Worm (Caenorhabditis elegans) whole organism, mixed stage, embryonic: ENCODE measurements around the gene C03B1.13.

Source experiments
- M03D4.4 ChIP-seq: sonication (generic microtip); optimal IDR thresholded peaks from 2 replicates; lab custom pipeline; 2017; ENCODE audit warnings: mild to moderate bottlenecking, missing genetic modification characterization, missing compliant biosample characterization
- blmp-1 ChIP-seq: fragments of 150-350 bp; optimal IDR thresholded peaks from 2 replicates; lab custom pipeline; 2014; ENCODE audit warnings: missing biosample characterization, missing genetic modification characterization
- ceh-39 ChIP-seq: fragments of 150-350 bp; optimal IDR thresholded peaks from 2 replicates; lab custom pipeline; 2014; ENCODE audit warnings: missing biosample characterization, missing genetic modification characterization
- ceh-43 ChIP-seq: fragments of 200-800 bp; sonication (Bioruptor generic); optimal IDR thresholded peaks from 2 replicates; lab custom pipeline; 2018; ENCODE audit warnings: mild to moderate bottlenecking, missing genetic modification characterization, moderate library complexity, missing compliant biosample characterization
- ceh-83 ChIP-seq: fragments of 200-800 bp; sonication (Bioruptor generic); optimal IDR thresholded peaks from 2 replicates; lab custom pipeline; 2018; ENCODE audit warnings: mild to moderate bottlenecking, missing genetic modification characterization, missing compliant biosample characterization
- ces-1 ChIP-seq: fragments of 150-350 bp; optimal IDR thresholded peaks from 2 replicates; lab custom pipeline; 2014; ENCODE audit warnings: missing biosample characterization, missing genetic modification reagents, missing genetic modification characterization
- cnd-1 ChIP-seq: fragments of 200-800 bp; sonication (Bioruptor generic); optimal IDR thresholded peaks from 2 replicates; lab custom pipeline; 2018; ENCODE audit warnings: mild to moderate bottlenecking, missing genetic modification characterization, missing compliant biosample characterization
- drap-1 ChIP-seq: fragments of 200-800 bp; sonication (Bioruptor generic); optimal IDR thresholded peaks from 3 replicates; lab custom pipeline; 2018; ENCODE audit warnings: mild to moderate bottlenecking, missing genetic modification characterization, missing compliant biosample characterization
- elt-1 ChIP-seq: sonication (generic microtip); optimal IDR thresholded peaks from 2 replicates; lab custom pipeline; 2017; ENCODE audit warnings: missing genetic modification characterization, mild to moderate bottlenecking, missing compliant biosample characterization, antibody characterized with exemption, moderate library complexity, borderline replicate concordance; ENCODE audit not compliant: insufficient read depth
- elt-3 ChIP-seq: fragments of 150-350 bp; optimal IDR thresholded peaks from 2 replicates; lab custom pipeline; 2014; ENCODE audit warnings: missing biosample characterization, missing genetic modification characterization
- flh-1 ChIP-seq: fragments of 200-800 bp; sonication (Bioruptor generic); optimal IDR thresholded peaks from 2 replicates; lab custom pipeline; 2018; ENCODE audit warnings: mild to moderate bottlenecking, missing genetic modification characterization, moderate library complexity, missing compliant biosample characterization
- ham-2 ChIP-seq: fragments of 200-800 bp; sonication (Bioruptor generic); optimal IDR thresholded peaks from 2 replicates; lab custom pipeline; 2018; ENCODE audit warnings: mild to moderate bottlenecking, missing genetic modification characterization, missing compliant biosample characterization
- hlh-1 ChIP-seq: fragments of 150-350 bp; optimal IDR thresholded peaks from 2 replicates; lab custom pipeline; 2014; ENCODE audit warnings: missing biosample characterization, missing genetic modification reagents, missing genetic modification characterization
- lin-13 ChIP-seq: fragments of 150-350 bp; optimal IDR thresholded peaks from 2 replicates; lab custom pipeline; 2014; ENCODE audit warnings: missing biosample characterization, missing genetic modification characterization
- lin-32 ChIP-seq: fragments of 200-800 bp; sonication (Bioruptor generic); optimal IDR thresholded peaks from 2 replicates; lab custom pipeline; 2018; ENCODE audit warnings: mild to moderate bottlenecking, missing genetic modification characterization, missing compliant biosample characterization
- lsy-2 ChIP-seq: fragments of 150-350 bp; optimal IDR thresholded peaks from 2 replicates; lab custom pipeline; 2014; ENCODE audit warnings: missing biosample characterization, missing genetic modification characterization
- mab-5 ChIP-seq: fragments of 150-350 bp; optimal IDR thresholded peaks from 2 replicates; lab custom pipeline; 2014; ENCODE audit warnings: missing biosample characterization, missing genetic modification characterization
- mep-1 ChIP-seq: fragments of 150-350 bp; optimal IDR thresholded peaks from 2 replicates; lab custom pipeline; 2017; ENCODE audit warnings: missing biosample characterization, missing genetic modification reagents, missing genetic modification characterization, inconsistent platforms
- nhr-12 ChIP-seq: fragments of 150-350 bp; optimal IDR thresholded peaks from 2 replicates; lab custom pipeline; 2014; ENCODE audit warnings: missing biosample characterization, missing genetic modification characterization
- nhr-2 ChIP-seq: fragments of 150-350 bp; optimal IDR thresholded peaks from 2 replicates; lab custom pipeline; 2014; ENCODE audit warnings: missing biosample characterization, missing genetic modification characterization
- nhr-28 ChIP-seq: fragments of 150-350 bp; optimal IDR thresholded peaks from 2 replicates; lab custom pipeline; 2014; ENCODE audit warnings: missing biosample characterization, missing genetic modification characterization
- nhr-76 ChIP-seq: sonication (generic microtip); optimal IDR thresholded peaks from 2 replicates; lab custom pipeline; 2017; ENCODE audit warnings: missing biosample characterization, missing genetic modification characterization
- pha-4 ChIP-seq: fragments of 150-350 bp; optimal IDR thresholded peaks from 2 replicates; lab custom pipeline; 2018; ENCODE audit warnings: missing biosample characterization, missing genetic modification reagents, missing genetic modification characterization
- sem-2 ChIP-seq: fragments of 200-800 bp; sonication (Bioruptor generic); optimal IDR thresholded peaks from 2 replicates; lab custom pipeline; 2018; ENCODE audit warnings: mild to moderate bottlenecking, missing genetic modification characterization, missing compliant biosample characterization
- snpc-4 ChIP-seq: fragments of 150-350 bp; optimal IDR thresholded peaks from 2 replicates; lab custom pipeline; 2014; ENCODE audit warnings: missing biosample characterization, missing genetic modification characterization
- sptf-1 ChIP-seq: sonication (generic microtip); optimal IDR thresholded peaks from 2 replicates; lab custom pipeline; 2017; ENCODE audit warnings: mild to moderate bottlenecking, missing genetic modification characterization, moderate library complexity, missing compliant biosample characterization
- tbx-8 ChIP-seq: fragments of 200-800 bp; sonication (Bioruptor generic); optimal IDR thresholded peaks from 2 replicates; lab custom pipeline; 2018; ENCODE audit warnings: mild to moderate bottlenecking, missing genetic modification characterization, moderate library complexity, missing compliant biosample characterization
- unc-120 ChIP-seq: sonication (generic microtip); optimal IDR thresholded peaks from 2 replicates; lab custom pipeline; 2017; ENCODE audit warnings: missing genetic modification characterization, missing compliant biosample characterization; ENCODE audit not compliant: poor library complexity, severe bottlenecking
- unc-39 ChIP-seq: fragments of 150-350 bp; optimal IDR thresholded peaks from 2 replicates; lab custom pipeline; 2014; ENCODE audit warnings: missing biosample characterization, missing genetic modification characterization
- unc-62 ChIP-seq: fragments of 150-350 bp; optimal IDR thresholded peaks from 2 replicates; lab custom pipeline; 2014; ENCODE audit warnings: missing biosample characterization, missing genetic modification reagents, missing genetic modification characterization
- zip-8 ChIP-seq: fragments of 150-350 bp; optimal IDR thresholded peaks from 2 replicates; lab custom pipeline; 2014; ENCODE audit warnings: missing biosample characterization, missing genetic modification characterization
- ztf-11 ChIP-seq: fragments of 150-350 bp; optimal IDR thresholded peaks from 2 replicates; lab custom pipeline; 2014; ENCODE audit warnings: missing biosample characterization, missing genetic modification characterization

Gene C03B1.13

ce11 chrX:6334602-6335001 is 3.2 kb downstream of the C03B1.13 start:
- TF ChIP-seq elt-1 (tag; lab: Kevin White, UChicago), result no peak
- no peak for TF ChIP-seq sptf-1 (tag; lab: Kevin White, UChicago)
- no peak for TF ChIP-seq nhr-2
- no peak for TF ChIP-seq ztf-11
- TF ChIP-seq lin-32 (GFP tag; lab: Kevin White, UChicago), result no peak
- no peak for TF ChIP-seq mep-1 (tag; lab: Kevin White, UChicago)

- TF ChIP-seq flh-1 (GFP tag; lab: Kevin White, UChicago) (no peak), hlh-1 (tag; lab: Kevin White, UChicago) (no peak)
These were observed 3.9 kb downstream of the C03B1.13 start, which contains the start of gene col-171 for ce11 chrX:6333998-6334397. col-171 (plus strand) TSS chrX:6334298.

ce11 chrX:6331409-6331808 is 6.4 kb downstream of the C03B1.13 start, which contains the start of gene col-170:
col-170 (plus strand) TSS chrX:6331709.
- TF ChIP-seq nhr-76 (no peak), M03D4.4 (no peak), blmp-1 (tag; lab: Kevin White, UChicago) (no peak), zip-8 (tag; lab: Kevin White, UChicago) (no peak), pha-4 (tag; lab: Kevin White, UChicago) (no peak), nhr-2 (no peak), ceh-43 (GFP tag; lab: Kevin White, UChicago) (no peak), cnd-1 (tag; lab: Kevin White, UChicago) (no peak), ztf-11 (no peak), snpc-4 (tag; lab: Kevin White, UChicago) (no peak), lsy-2 (no peak), tbx-8 (GFP tag; lab: Kevin White, UChicago) (no peak), sptf-1 (tag; lab: Kevin White, UChicago) (no peak), elt-3 (no peak)

ce11 chrX:6328860-6329259 is 9.0 kb downstream of the C03B1.13 start, which contains the start of gene col-169:
col-169 (plus strand) TSS chrX:6329160.
- TF ChIP-seq cnd-1 (tag; lab: Kevin White, UChicago) (no peak), zip-8 (tag; lab: Kevin White, UChicago) (peak; percentile 30)

ce11 chrX:6326088-6326487 is 11.8 kb downstream of the C03B1.13 start, which contains the start of gene col-168:
col-168 (plus strand) TSS chrX:6326388.
- TF ChIP-seq ceh-43 (GFP tag; lab: Kevin White, UChicago) (no peak), sem-2 (no peak), nhr-76 (no peak), ham-2 (no peak), nhr-12 (tag; lab: Kevin White, UChicago) (no peak), ztf-11 (no peak), unc-39 (tag; lab: Kevin White, UChicago) (no peak), unc-120 (tag; lab: Kevin White, UChicago) (no peak), ces-1 (GFP tag; lab: Kevin White, UChicago) (no peak), nhr-28 (tag; lab: Kevin White, UChicago) (no peak), unc-62 (GFP tag; lab: Kevin White, UChicago) (no peak), lin-13 (tag; lab: Kevin White, UChicago) (no peak), ceh-83 (no peak), drap-1 (GFP tag; lab: Kevin White, UChicago) (no peak), sptf-1 (tag; lab: Kevin White, UChicago) (no peak), elt-1 (tag; lab: Kevin White, UChicago) (no peak), pha-4 (tag; lab: Kevin White, UChicago) (no peak), tbx-8 (GFP tag; lab: Kevin White, UChicago) (no peak)

ce11 chrX:6323129-6323528 is 14.7 kb downstream of the C03B1.13 start, which contains the start of gene col-167:
col-167 (plus strand) TSS chrX:6323488.
- TF ChIP-seq elt-3 (no peak), snpc-4 (tag; lab: Kevin White, UChicago) (no peak), tbx-8 (GFP tag; lab: Kevin White, UChicago) (no peak), unc-39 (tag; lab: Kevin White, UChicago) (no peak), cnd-1 (tag; lab: Kevin White, UChicago) (no peak), M03D4.4 (no peak), mab-5 (tag; lab: Kevin White, UChicago) (no peak), nhr-28 (tag; lab: Kevin White, UChicago) (no peak), zip-8 (tag; lab: Kevin White, UChicago) (no peak), ceh-39 (tag; lab: Kevin White, UChicago) (no peak), drap-1 (GFP tag; lab: Kevin White, UChicago) (no peak)
